Worm (Caenorhabditis elegans): ENCODE measurements around the gene K10H10.13.

The K10H10.13 gene

DNA sequence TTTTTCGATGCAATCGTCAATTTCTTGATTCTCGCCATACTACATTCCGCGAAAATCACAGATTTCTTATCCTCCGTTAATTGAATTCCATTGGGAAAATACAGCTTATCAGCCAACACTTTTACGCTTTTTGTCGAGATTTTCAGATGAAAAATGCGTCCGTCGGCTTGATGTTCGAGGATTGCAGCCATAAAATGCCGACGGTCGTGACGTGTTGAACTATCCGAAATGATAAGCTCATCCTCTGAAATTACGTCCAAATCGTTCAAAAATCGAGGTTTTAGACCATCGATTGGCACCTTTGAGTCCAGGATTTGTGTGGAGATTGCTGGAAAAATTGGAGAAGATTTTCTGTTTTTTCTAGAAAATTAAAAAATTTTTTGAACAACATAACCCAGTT is 16.0 kb upstream of the K10H10.13 start:
- TF ChIP-seq eyg-1 (tag; optimal IDR thresholded peaks at IDR 0.05) (no peak), ceh-45 (GFP tag; IDR thresholded peaks at IDR 0.05) (no peak), ets-4 (tag; optimal IDR thresholded peaks at IDR 0.05) (no peak), pqm-1 (tag; optimal IDR thresholded peaks at IDR 0.05) (no peak), nfya-1 (tag; optimal IDR thresholded peaks at IDR 0.05) (no peak), ceh-18 (tag; optimal IDR thresholded peaks at IDR 0.05) (no peak), madf-2 (tag; optimal IDR thresholded peaks at IDR 0.05) (no peak), K09A11.1 (tag; optimal IDR thresholded peaks at IDR 0.05; ENCODE audit: insufficient read depth) (no peak), unc-86 (tag; optimal IDR thresholded peaks at IDR 0.05) (no peak), lin-11 (tag; optimal IDR thresholded peaks at IDR 0.05) (no peak), hlh-13 (GFP tag; optimal IDR thresholded peaks at IDR 0.05) (no peak), ceh-22 (tag; optimal IDR thresholded peaks at IDR 0.05) (no peak), nhr-11 (tag; optimal IDR thresholded peaks at IDR 0.05) (no peak), unc-55 (GFP tag; optimal IDR thresholded peaks at IDR 0.05) (no peak), pat-9 (tag; optimal IDR thresholded peaks at IDR 0.05) (no peak), npax-4 (tag; optimal IDR thresholded peaks at IDR 0.05) (no peak), C38D4.7 (GFP tag; optimal IDR thresholded peaks at IDR 0.05) (no peak), C08G9.2 (tag; optimal IDR thresholded peaks at IDR 0.05) (no peak)

ce11 chrII:14525013-14525412 is 13.9 kb upstream of the K10H10.13 start, which contains the start of gene F57C2.4:
TSS of gene F57C2.4 (plus strand) at chrII:14525313.
- no peak for TF ChIP-seq eyg-1 (tag; optimal IDR thresholded peaks at IDR 0.05)
- TF ChIP-seq ztf-16 (tag; optimal IDR thresholded peaks at IDR 0.05), result no peak
- TF ChIP-seq pag-3 (tag; optimal IDR thresholded peaks at IDR 0.05; ENCODE audit: borderline replicate concordance), result no peak
- TF ChIP-seq odd-2 (tag; optimal IDR thresholded peaks at IDR 0.05), result no peak
- TF ChIP-seq F13H6.1 (tag; optimal IDR thresholded peaks at IDR 0.05), result no peak
- TF ChIP-seq lin-11 (tag; optimal IDR thresholded peaks at IDR 0.05), result no peak
- no peak for TF ChIP-seq ahr-1 (tag; optimal IDR thresholded peaks at IDR 0.05)
- no peak for TF ChIP-seq ceh-48 (tag; optimal IDR thresholded peaks at IDR 0.05)
- TF ChIP-seq elt-2 (tag; optimal IDR thresholded peaks at IDR 0.05), result no peak
- TF ChIP-seq fkh-10 (GFP tag; optimal IDR thresholded peaks at IDR 0.05), result no peak

ce11 chrII:14523645-14524223 is 12.6 kb upstream of the K10H10.13 start, which contains the start of gene pot-2:
TSS of gene pot-2 (plus strand) at chrII:14524173.
- TF ChIP-seq che-1 (tag; optimal IDR thresholded peaks at IDR 0.05) (no peak), hlh-8 (tag; optimal IDR thresholded peaks at IDR 0.05) (no peak), hlh-30 (tag; optimal IDR thresholded peaks at IDR 0.05; ENCODE audit: insufficient read depth) (no peak)

- TF ChIP-seq ceh-30 (tag; optimal IDR thresholded peaks at IDR 0.05) (no peak), ceh-22 (tag; optimal IDR thresholded peaks at IDR 0.05) (no peak), pha-2 (tag; optimal IDR thresholded peaks at IDR 0.05) (no peak), rnt-1 (tag; optimal IDR thresholded peaks at IDR 0.05) (no peak), unc-55 (GFP tag; optimal IDR thresholded peaks at IDR 0.05) (no peak), pqm-1 (tag; optimal IDR thresholded peaks at IDR 0.05) (no peak)
These were observed 12.0 kb upstream of the K10H10.13 start, which contains the start of gene btb-20 for ce11 chrII:14523070-14523572. TSS of gene btb-20 (minus strand) at chrII:14523522.

- TF ChIP-seq hlh-15 (tag; optimal IDR thresholded peaks at IDR 0.05) (no peak), ahr-1 (tag; optimal IDR thresholded peaks at IDR 0.05) (no peak), zip-5 (tag; optimal IDR thresholded peaks at IDR 0.05) (no peak), pqm-1 (tag; optimal IDR thresholded peaks at IDR 0.05) (no peak), C38D4.7 (GFP tag; optimal IDR thresholded peaks at IDR 0.05) (no peak), ref-2 (tag; optimal IDR thresholded peaks at IDR 0.05) (no peak), ets-4 (tag; optimal IDR thresholded peaks at IDR 0.05) (no peak), unc-42 (tag; optimal IDR thresholded peaks at IDR 0.05) (no peak), ceh-31 (tag; optimal IDR thresholded peaks at IDR 0.05) (no peak), che-1 (tag; optimal IDR thresholded peaks at IDR 0.05) (no peak), hlh-8 (tag; optimal IDR thresholded peaks at IDR 0.05) (no peak), F13H6.1 (tag; optimal IDR thresholded peaks at IDR 0.05) (no peak)
These were observed 10.9 kb upstream of the K10H10.13 start, which contains the start of gene btb-19 for ce11 chrII:14522037-14522436. TSS of gene btb-19 (minus strand) at chrII:14522137.
